Worm (Caenorhabditis elegans) whole organism, L2 larva: ENCODE data around the gene B0035.3.

Source experiments
- egl-27 ChIP-seq: sonication (generic microtip); optimal IDR thresholded peaks from 3 replicates; lab custom pipeline; 2017; ENCODE audit warnings: missing biosample characterization, missing genetic modification reagents, missing genetic modification characterization
- fos-1 ChIP-seq: fragments of 150-350 bp; optimal IDR thresholded peaks from 2 replicates; lab custom pipeline; 2014; ENCODE audit warnings: missing biosample characterization, missing genetic modification characterization
- lin-39 ChIP-seq: fragments of 150-350 bp; optimal IDR thresholded peaks from 2 replicates; lab custom pipeline; 2014; ENCODE audit warnings: missing biosample characterization, missing genetic modification reagents, missing genetic modification characterization
- nhr-129 ChIP-seq: fragments of 150-350 bp; optimal IDR thresholded peaks from 2 replicates; lab custom pipeline; 2014; ENCODE audit warnings: missing biosample characterization, missing genetic modification characterization
- nhr-25 ChIP-seq: fragments of 150-350 bp; sonication (generic microtip); optimal IDR thresholded peaks from 3 replicates; lab custom pipeline; 2014; ENCODE audit warnings: missing biosample characterization, missing genetic modification characterization
- skn-1 ChIP-seq: sonication (generic microtip); optimal IDR thresholded peaks from 2 replicates; lab custom pipeline; 2017; ENCODE audit warnings: missing biosample characterization, missing genetic modification characterization
- sma-9 ChIP-seq, 2 experiments: fragments of 150-350 bp in 1 of 2; sonication (generic microtip) in 1 of 2; optimal IDR thresholded peaks; 2 replicates each; lab custom pipeline; 2014 to 2016; ENCODE audit warnings: missing genetic modification characterization in 2 of 2, mild to moderate bottlenecking in 1 of 2, missing biosample characterization in 1 of 2, missing compliant biosample characterization in 1 of 2, missing genetic modification reagents in 1 of 2, moderate library complexity in 1 of 2
- unc-62 ChIP-seq: fragments of 150-350 bp; optimal IDR thresholded peaks from 2 replicates; lab custom pipeline; 2014; ENCODE audit warnings: missing biosample characterization, missing genetic modification reagents, missing genetic modification characterization
- zag-1 ChIP-seq: fragments of 150-350 bp; optimal IDR thresholded peaks from 2 replicates; lab custom pipeline; 2014; ENCODE audit warnings: missing biosample characterization, missing genetic modification characterization
- ztf-11 ChIP-seq: sonication (generic microtip); optimal IDR thresholded peaks from 2 replicates; lab custom pipeline; 2017; ENCODE audit warnings: missing biosample characterization, missing genetic modification characterization

DNA sequence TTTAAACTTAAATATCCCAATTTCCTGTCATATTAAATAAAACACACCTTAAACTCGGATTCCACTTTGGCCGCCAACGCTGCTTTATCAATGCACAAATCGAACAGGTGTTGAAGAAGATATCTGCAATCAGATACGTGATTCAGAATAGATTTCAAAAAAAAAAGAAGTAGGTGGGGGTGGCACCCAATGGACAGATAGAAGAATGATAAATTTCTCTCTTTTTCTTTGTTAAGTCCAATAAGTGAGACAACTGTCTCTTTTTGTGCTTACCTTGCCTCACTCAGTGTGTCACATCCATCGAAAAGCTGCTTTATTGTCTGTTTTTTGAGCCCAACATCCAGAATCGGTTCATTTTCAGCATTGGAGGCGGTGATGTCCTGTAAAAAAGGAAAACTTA lies 36.0 kb upstream of the B0035.3 start:
- TF ChIP-seq sma-9 (GFP tag; optimal IDR thresholded peaks at IDR 0.05; lab: Kevin White, UChicago) (peak; percentile 69), sma-9 (tag; optimal IDR thresholded peaks at IDR 0.05; lab: Kevin White, UChicago) (no peak), ztf-11 (tag; lab: Kevin White, UChicago) (no peak), skn-1 (no peak), nhr-129 (tag; lab: Kevin White, UChicago) (peak; percentile 34), nhr-25 (no peak), zag-1 (tag; lab: Kevin White, UChicago) (no peak), lin-39 (no peak), egl-27 (tag; lab: Kevin White, UChicago) (no peak), unc-62 (no peak), fos-1 (no peak)
